Worm (Caenorhabditis elegans): ENCODE results near the gene srh-5.

Gene srh-5

DNA sequence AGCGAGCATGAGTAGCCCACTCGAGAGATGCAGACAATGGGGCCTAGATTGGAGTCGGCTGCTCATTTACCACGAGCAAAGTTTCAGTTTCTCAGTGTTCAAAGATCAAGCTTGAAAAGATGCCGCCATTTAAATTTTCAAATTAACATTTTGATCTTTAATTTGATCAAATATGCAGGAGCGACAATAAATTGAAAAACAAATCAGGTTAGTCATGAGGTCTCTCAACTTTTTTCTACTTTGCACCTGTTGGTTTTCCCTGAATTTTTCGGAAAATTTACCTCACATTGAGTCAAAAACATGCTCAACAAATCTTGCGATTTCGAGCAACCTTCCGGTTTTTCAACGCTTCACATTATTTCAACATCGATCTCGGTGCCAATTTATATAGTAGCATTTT is at the start of gene srh-5:
Gene srh-5 (plus strand): TSS at position 301 of the 400 bp plus-strand sequence.
- TF ChIP-seq C16A3.4 (tag; optimal IDR thresholded peaks at IDR 0.05), result no peak
- no peak for TF ChIP-seq nhr-237 (tag; optimal IDR thresholded peaks at IDR 0.05)
- no peak for TF ChIP-seq blmp-1 (tag; optimal IDR thresholded peaks at IDR 0.05)
- TF ChIP-seq vab-15 (tag; optimal IDR thresholded peaks at IDR 0.05), result no peak
- no peak for TF ChIP-seq hpl-2 (GFP tag; optimal IDR thresholded peaks at IDR 0.05)
- TF ChIP-seq pqm-1 (tag; optimal IDR thresholded peaks at IDR 0.05), result no peak
- TF ChIP-seq mep-1 (tag; optimal IDR thresholded peaks at IDR 0.05), result no peak
- TF ChIP-seq aha-1 (tag; optimal IDR thresholded peaks at IDR 0.05), result no peak
- TF ChIP-seq ces-1 (GFP tag; optimal IDR thresholded peaks at IDR 0.05), result no peak
- no peak for TF ChIP-seq ceh-63 (GFP tag; optimal IDR thresholded peaks at IDR 0.05)
- TF ChIP-seq sox-4 (tag; optimal IDR thresholded peaks at IDR 0.05), result no peak
- TF ChIP-seq elt-2 (tag; optimal IDR thresholded peaks at IDR 0.05), result no peak
- no peak for TF ChIP-seq jun-1 (tag; optimal IDR thresholded peaks at IDR 0.05)
- no peak for TF ChIP-seq aly-2 (tag; optimal IDR thresholded peaks at IDR 0.05)
- no peak for TF ChIP-seq lin-39 (tag; optimal IDR thresholded peaks at IDR 0.05)
- no peak for TF ChIP-seq nhr-12 (tag; optimal IDR thresholded peaks at IDR 0.05)
- TF ChIP-seq mef-2 (tag; optimal IDR thresholded peaks at IDR 0.05), result no peak

DNA sequence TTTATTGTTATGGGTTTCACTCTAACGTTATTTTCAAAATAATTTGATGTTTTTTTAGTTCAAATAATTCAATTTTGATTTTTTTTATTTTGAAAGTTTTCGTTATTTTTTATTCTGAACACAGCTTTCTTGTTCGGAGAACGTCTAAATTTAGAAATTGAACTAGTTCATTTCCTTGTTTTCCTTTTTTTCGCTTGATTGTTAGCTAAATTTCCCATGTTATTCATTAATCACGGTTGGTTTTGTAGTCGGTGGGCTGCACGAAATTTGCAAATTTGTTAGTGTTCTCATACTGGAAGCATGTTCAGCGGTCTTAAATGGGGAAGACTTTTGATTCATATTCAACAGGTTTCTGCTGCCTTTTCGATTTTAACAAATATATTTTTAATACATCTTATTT is 49.6 kb upstream of the srh-5 start, which contains the start of gene str-222:
Gene str-222 (plus strand): TSS at position 301 of the 400 bp plus-strand sequence.
- TF ChIP-seq fos-1 (tag; optimal IDR thresholded peaks at IDR 0.05) (no peak), xbp-1 (tag; optimal IDR thresholded peaks at IDR 0.05) (no peak), fkh-4 (tag; optimal IDR thresholded peaks at IDR 0.05; ENCODE audit: borderline replicate concordance) (no peak), sup-37 (GFP tag; optimal IDR thresholded peaks at IDR 0.05) (no peak), nhr-85 (tag) (no peak), unc-62 (GFP tag; optimal IDR thresholded peaks at IDR 0.05) (no peak), swsn-7 (tag; optimal IDR thresholded peaks at IDR 0.05) (no peak), ceh-90 (tag; optimal IDR thresholded peaks at IDR 0.05) (no peak), vab-15 (tag; optimal IDR thresholded peaks at IDR 0.05) (no peak)

DNA sequence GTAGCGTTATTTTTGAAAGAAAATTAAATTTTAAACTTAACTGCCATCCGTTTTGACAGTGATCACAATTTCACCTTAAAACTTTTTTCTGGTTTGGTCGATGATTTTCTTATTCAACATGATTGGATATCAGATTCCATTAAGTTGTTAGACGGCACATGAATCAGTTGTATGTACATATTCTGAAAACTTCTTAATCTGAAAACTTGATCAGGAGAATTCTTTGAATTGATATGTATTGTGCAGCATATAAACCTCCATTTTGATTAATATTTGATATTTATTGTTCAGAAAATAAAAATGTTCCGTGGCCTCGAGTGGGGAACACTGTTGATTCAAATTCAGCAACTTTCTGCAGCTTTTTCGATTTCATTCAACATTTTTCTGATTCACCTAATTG is 45.4 kb upstream of the srh-5 start, which contains the start of gene str-221:
Gene str-221 (plus strand): TSS at position 301 of the 400 bp plus-strand sequence.
- no peak for TF ChIP-seq mdl-1 (tag; optimal IDR thresholded peaks at IDR 0.05)
- no peak for TF ChIP-seq dpl-1 (GFP tag; optimal IDR thresholded peaks at IDR 0.05)
- no peak for TF ChIP-seq ces-1 (GFP tag; optimal IDR thresholded peaks at IDR 0.05)

DNA sequence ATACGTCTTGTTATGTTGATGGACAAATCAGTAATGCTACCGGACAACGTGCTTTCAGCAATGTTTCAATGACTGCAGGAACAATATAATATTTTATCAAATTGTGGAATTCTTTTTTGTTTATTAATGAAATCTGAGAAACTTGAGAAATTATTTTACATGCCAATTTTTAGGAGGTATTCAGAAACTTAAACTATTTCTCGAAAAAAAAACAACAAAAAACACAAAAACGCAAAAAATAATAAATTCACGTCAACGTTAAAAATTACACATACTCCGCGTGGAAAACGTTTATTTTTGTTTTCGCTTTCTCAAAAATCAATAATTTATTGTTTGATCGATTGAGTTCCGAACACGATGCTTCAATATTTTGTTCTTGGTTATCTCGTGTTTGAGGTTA is 43.2 kb upstream of the srh-5 start, which contains the start of gene Y46H3D.1:
Gene Y46H3D.1 (plus strand): TSS at position 301 of the 400 bp plus-strand sequence.
- TF ChIP-seq grh-1 (GFP tag; IDR thresholded peaks at IDR 0.05) (no peak), nhr-47 (tag; optimal IDR thresholded peaks at IDR 0.05) (no peak), nhr-20 (tag; optimal IDR thresholded peaks at IDR 0.05) (no peak), isw-1 (GFP tag; IDR thresholded peaks at IDR 0.05) (no peak), fos-1 (tag; optimal IDR thresholded peaks at IDR 0.05) (no peak), ceh-82 (tag; optimal IDR thresholded peaks at IDR 0.05) (no peak), egl-27 (tag; optimal IDR thresholded peaks at IDR 0.05) (no peak), vab-15 (tag; optimal IDR thresholded peaks at IDR 0.05) (no peak), sox-4 (tag; optimal IDR thresholded peaks at IDR 0.05) (no peak)

DNA sequence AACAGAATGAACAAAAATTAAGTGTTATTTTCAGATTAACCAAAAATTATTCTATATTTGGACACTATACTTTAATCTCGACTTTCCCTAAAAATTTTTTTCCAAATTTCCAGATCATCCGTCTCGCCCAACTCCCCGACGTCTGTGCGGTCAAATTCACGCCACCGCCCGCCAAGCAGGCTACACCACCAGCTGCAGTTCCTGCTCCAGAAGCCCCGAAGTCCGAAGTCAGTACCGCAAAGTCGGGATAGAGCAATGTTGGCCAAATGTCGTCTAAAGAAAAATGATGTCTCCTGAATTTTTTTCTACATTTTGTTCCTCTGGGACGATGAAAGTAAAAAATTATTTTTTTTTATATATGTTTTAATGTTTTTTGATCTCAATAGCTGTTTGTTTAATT is 42.7 kb upstream of the srh-5 start:
- TF ChIP-seq fos-1 (tag; optimal IDR thresholded peaks at IDR 0.05) (no peak), snu-23 (GFP tag; optimal IDR thresholded peaks at IDR 0.05) (no peak), vab-15 (tag; optimal IDR thresholded peaks at IDR 0.05) (no peak)

DNA sequence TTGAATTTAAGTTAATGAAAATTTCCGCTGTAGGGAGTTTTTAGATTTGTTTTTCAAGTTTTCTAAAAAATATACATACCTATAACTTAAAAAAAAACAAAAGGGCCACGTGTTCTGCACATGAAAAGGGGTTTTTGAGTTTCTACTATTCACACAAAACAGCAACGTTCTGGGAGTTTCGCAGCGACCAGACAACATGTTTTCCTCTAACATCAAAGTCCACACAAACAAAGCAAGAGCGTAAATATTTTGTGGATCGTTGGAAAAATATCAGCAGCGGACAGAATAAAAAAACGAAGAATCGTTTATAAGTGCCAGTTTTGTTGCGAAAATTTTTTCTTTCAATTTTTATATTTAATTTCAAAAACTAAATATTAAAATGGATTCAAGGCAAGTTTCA is 41.5 kb upstream of the srh-5 start, which contains the start of gene alh-2:
Gene alh-2 (plus strand): TSS at position 284 of the 400 bp plus-strand sequence.
- no peak for TF ChIP-seq egl-27 (tag; optimal IDR thresholded peaks at IDR 0.05)
- TF ChIP-seq skn-1 (tag; optimal IDR thresholded peaks at IDR 0.05), result no peak
- TF ChIP-seq nhr-77 (tag; optimal IDR thresholded peaks at IDR 0.05), result no peak
- no peak for TF ChIP-seq C04F5.9 (tag; optimal IDR thresholded peaks at IDR 0.05)
- no peak for TF ChIP-seq nhr-84 (tag; optimal IDR thresholded peaks at IDR 0.05)
- TF ChIP-seq unc-98 (GFP tag; IDR thresholded peaks at IDR 0.05), result no peak
- no peak for TF ChIP-seq fkh-10 (GFP tag; optimal IDR thresholded peaks at IDR 0.05)
- no peak for TF ChIP-seq nhr-237 (tag; optimal IDR thresholded peaks at IDR 0.05)
- TF ChIP-seq C16A3.4 (tag; optimal IDR thresholded peaks at IDR 0.05), result no peak
- TF ChIP-seq sox-4 (tag; optimal IDR thresholded peaks at IDR 0.05), result no peak
